Worm (Caenorhabditis elegans) whole organism, young adult: ENCODE data around the gene cpr-8.

Experiments used
- F33H1.4 ChIP-seq: fragments of 200-800 bp; sonication (Bioruptor generic); IDR thresholded peaks from 2 replicates; pipeline ENCODE4 v1.3.6; 2022; ENCODE audit warnings: missing genetic modification reagents, missing genetic modification characterization, missing compliant biosample characterization
- F55B11.4 ChIP-seq: sonication (generic microtip); optimal IDR thresholded peaks from 2 replicates; lab custom pipeline; 2016; ENCODE audit warnings: missing compliant biosample characterization, missing genetic modification characterization, borderline replicate concordance; ENCODE audit not compliant: insufficient read depth
- F57C9.4 ChIP-seq: sonication (generic microtip); optimal IDR thresholded peaks from 2 replicates; lab custom pipeline; 2017; ENCODE audit warnings: mild to moderate bottlenecking, missing genetic modification characterization, missing compliant biosample characterization
- K12H6.12 ChIP-seq: fragments of 200-800 bp; sonication (Bioruptor generic); optimal IDR thresholded peaks from 2 replicates; lab custom pipeline; 2018; ENCODE audit warnings: mild to moderate bottlenecking, missing genetic modification characterization, missing compliant biosample characterization
- bed-2 ChIP-seq: fragments of 200-800 bp; sonication (Bioruptor generic); IDR thresholded peaks from 2 replicates; pipeline ENCODE4 v1.3.6; 2022; ENCODE audit warnings: missing genetic modification reagents, missing genetic modification characterization, missing compliant biosample characterization
- dpl-1 ChIP-seq: fragments of 150-350 bp; optimal IDR thresholded peaks from 2 replicates; lab custom pipeline; 2014; ENCODE audit warnings: missing biosample characterization, missing genetic modification reagents, missing genetic modification characterization
- pbrm-1 ChIP-seq: fragments of 200-800 bp; sonication (Bioruptor generic); IDR thresholded peaks from 2 replicates; pipeline ENCODE4 v1.3.6; 2022; ENCODE audit warnings: missing genetic modification reagents, missing genetic modification characterization, missing compliant biosample characterization
- pha-4 ChIP-seq: fragments of 150-350 bp; sonication (generic microtip); optimal IDR thresholded peaks from 2 replicates; lab custom pipeline; 2014; ENCODE audit warnings: missing biosample characterization, missing genetic modification reagents, missing genetic modification characterization
- repo-1 ChIP-seq: sonication (generic microtip); optimal IDR thresholded peaks from 2 replicates; lab custom pipeline; 2017; ENCODE audit warnings: mild to moderate bottlenecking, missing genetic modification characterization, missing compliant biosample characterization
- ztf-26 ChIP-seq: sonication (generic microtip); optimal IDR thresholded peaks from 2 replicates; lab custom pipeline; 2017; ENCODE audit warnings: missing genetic modification characterization, missing compliant biosample characterization

- no peak for TF ChIP-seq pha-4 (tag; lab: Kevin White, UChicago)
- no peak for TF ChIP-seq bed-2
- TF ChIP-seq F57C9.4 (tag; lab: Kevin White, UChicago), result no peak
- no peak for TF ChIP-seq F55B11.4 (tag; lab: Kevin White, UChicago)
- no peak for TF ChIP-seq K12H6.12
- no peak for TF ChIP-seq repo-1
- TF ChIP-seq pbrm-1 (GFP tag; lab: Robert Waterston, UW), result no peak
- TF ChIP-seq dpl-1 (GFP tag; lab: Kevin White, UChicago), result no peak
- no peak for TF ChIP-seq F33H1.4 (GFP tag; lab: Robert Waterston, UW)
- no peak for TF ChIP-seq ztf-26 (tag; lab: Kevin White, UChicago)
Observed at ce11 chrV:1176277-1176839, 42.0 kb downstream of the cpr-8 start, which contains the start of gene T21H3.1.
